Worm (Caenorhabditis elegans) whole organism, L3 larva: ENCODE results near the gene elo-2.

Experiments used
- R02D3.7 ChIP-seq: fragments of 150-350 bp; optimal IDR thresholded peaks from 2 replicates; lab custom pipeline; 2014; ENCODE audit warnings: missing biosample characterization, missing genetic modification characterization
- ZK546.5 ChIP-seq: sonication (generic microtip); optimal IDR thresholded peaks from 2 replicates; lab custom pipeline; 2017; ENCODE audit warnings: missing biosample characterization, missing genetic modification characterization
- ama-1 ChIP-seq: fragments of 150-350 bp; optimal IDR thresholded peaks from 2 replicates; lab custom pipeline; 2018
- ceh-16 ChIP-seq: sonication (generic microtip); optimal IDR thresholded peaks from 2 replicates; lab custom pipeline; 2017; ENCODE audit warnings: missing biosample characterization, missing genetic modification characterization
- ceh-28 ChIP-seq: fragments of 150-350 bp; optimal IDR thresholded peaks from 2 replicates; lab custom pipeline; 2014; ENCODE audit warnings: missing biosample characterization, missing genetic modification reagents, missing genetic modification characterization
- ceh-9 ChIP-seq: sonication (generic microtip); optimal IDR thresholded peaks from 2 replicates; lab custom pipeline; 2018; ENCODE audit warnings: missing biosample characterization, missing genetic modification characterization
- daf-12 ChIP-seq: fragments of 150-350 bp; optimal IDR thresholded peaks from 2 replicates; lab custom pipeline; 2014; ENCODE audit warnings: missing biosample characterization, missing genetic modification reagents, missing genetic modification characterization
- egl-5 ChIP-seq: fragments of 150-350 bp; optimal IDR thresholded peaks from 2 replicates; lab custom pipeline; 2017; ENCODE audit warnings: missing biosample characterization, missing genetic modification reagents, missing genetic modification characterization, inconsistent platforms
- elt-1 ChIP-seq: fragments of 150-350 bp; optimal IDR thresholded peaks from 2 replicates; lab custom pipeline; 2014; ENCODE audit warnings: missing biosample characterization, missing genetic modification characterization
- elt-2 ChIP-seq: sonication (generic microtip); optimal IDR thresholded peaks from 2 replicates; lab custom pipeline; 2016; ENCODE audit warnings: missing genetic modification reagents, mild to moderate bottlenecking, missing genetic modification characterization, missing compliant biosample characterization
- elt-3 ChIP-seq, 3 experiments: fragments of 150-350 bp in 1 of 3; sonication (generic microtip) in 2 of 3; optimal IDR thresholded peaks; 2 replicates in 2 of 3; 4 replicates in 1 of 3; lab custom pipeline; 2014 to 2017; ENCODE audit warnings: missing biosample characterization in 3 of 3, missing genetic modification characterization in 3 of 3
- eor-1 ChIP-seq, 2 experiments: fragments of 150-350 bp; optimal IDR thresholded peaks; 2 replicates each; lab custom pipeline; 2014 to 2018; ENCODE audit warnings: missing biosample characterization in 2 of 2, missing genetic modification characterization in 2 of 2
- fkh-2 ChIP-seq: fragments of 150-350 bp; optimal IDR thresholded peaks from 2 replicates; lab custom pipeline; 2014; ENCODE audit warnings: missing biosample characterization, missing genetic modification reagents, missing genetic modification characterization
- fos-1 ChIP-seq: fragments of 150-350 bp; optimal IDR thresholded peaks from 2 replicates; lab custom pipeline; 2014; ENCODE audit warnings: missing biosample characterization, missing genetic modification characterization
- hmg-11 ChIP-seq: sonication (generic microtip); optimal IDR thresholded peaks from 2 replicates; lab custom pipeline; 2016; ENCODE audit warnings: missing genetic modification characterization, missing compliant biosample characterization
- jun-1 ChIP-seq: fragments of 150-350 bp; optimal IDR thresholded peaks from 2 replicates; lab custom pipeline; 2014; ENCODE audit warnings: missing biosample characterization, missing genetic modification reagents, missing genetic modification characterization
- lin-15B ChIP-seq: fragments of 150-350 bp; optimal IDR thresholded peaks from 2 replicates; lab custom pipeline; 2014; ENCODE audit warnings: missing biosample characterization, missing genetic modification characterization
- lin-39 ChIP-seq: fragments of 150-350 bp; optimal IDR thresholded peaks from 2 replicates; lab custom pipeline; 2018; ENCODE audit warnings: missing biosample characterization, missing genetic modification reagents, missing genetic modification characterization
- lsy-12 ChIP-seq: sonication (generic microtip); optimal IDR thresholded peaks from 2 replicates; lab custom pipeline; 2016; ENCODE audit warnings: mild to moderate bottlenecking, missing genetic modification characterization, missing compliant biosample characterization
- nfya-1 ChIP-seq: sonication (generic microtip); optimal IDR thresholded peaks from 2 replicates; lab custom pipeline; 2017; ENCODE audit warnings: missing genetic modification characterization, mild to moderate bottlenecking, missing compliant biosample characterization, antibody characterized with exemption, moderate library complexity; ENCODE audit not compliant: insufficient read depth
- nhr-23 ChIP-seq: fragments of 150-350 bp; optimal IDR thresholded peaks from 2 replicates; lab custom pipeline; 2014; ENCODE audit warnings: missing biosample characterization, missing genetic modification reagents, missing genetic modification characterization
- nhr-237 ChIP-seq: fragments of 150-350 bp; optimal IDR thresholded peaks from 2 replicates; lab custom pipeline; 2014; ENCODE audit warnings: missing biosample characterization, missing genetic modification characterization
- nhr-25 ChIP-seq: sonication (generic microtip); optimal IDR thresholded peaks from 2 replicates; lab custom pipeline; 2017; ENCODE audit warnings: missing biosample characterization, missing genetic modification characterization
- nhr-43 ChIP-seq: sonication (generic microtip); optimal IDR thresholded peaks from 2 replicates; lab custom pipeline; 2016; ENCODE audit warnings: mild to moderate bottlenecking, missing genetic modification characterization, missing compliant biosample characterization; ENCODE audit not compliant: poor library complexity, severe bottlenecking
- nhr-76 ChIP-seq: fragments of 150-350 bp; sonication (generic microtip); optimal IDR thresholded peaks from 5 replicates; lab custom pipeline; 2014; ENCODE audit warnings: missing biosample characterization, missing genetic modification characterization
- nhr-77 ChIP-seq: fragments of 150-350 bp; optimal IDR thresholded peaks from 2 replicates; lab custom pipeline; 2014; ENCODE audit warnings: missing biosample characterization, missing genetic modification characterization
- pha-4 ChIP-seq: fragments of 150-350 bp; optimal IDR thresholded peaks from 2 replicates; lab custom pipeline; 2014; ENCODE audit warnings: missing biosample characterization, missing genetic modification reagents, missing genetic modification characterization
- pqm-1 ChIP-seq: fragments of 150-350 bp; optimal IDR thresholded peaks from 2 replicates; lab custom pipeline; 2017; ENCODE audit warnings: missing biosample characterization, missing genetic modification characterization, inconsistent platforms
- skn-1 ChIP-seq: fragments of 150-350 bp; optimal IDR thresholded peaks from 2 replicates; lab custom pipeline; 2014; ENCODE audit warnings: missing biosample characterization, missing genetic modification characterization
- tbx-2 ChIP-seq: sonication (generic microtip); optimal IDR thresholded peaks from 2 replicates; lab custom pipeline; 2016; ENCODE audit warnings: mild to moderate bottlenecking, missing genetic modification characterization, missing compliant biosample characterization
- unc-39 ChIP-seq: sonication (generic microtip); optimal IDR thresholded peaks from 4 replicates; lab custom pipeline; 2017; ENCODE audit warnings: missing biosample characterization, missing genetic modification characterization
- zag-1 ChIP-seq: fragments of 150-350 bp; optimal IDR thresholded peaks from 2 replicates; lab custom pipeline; 2014; ENCODE audit warnings: missing biosample characterization, missing genetic modification characterization

The elo-2 gene

DNA sequence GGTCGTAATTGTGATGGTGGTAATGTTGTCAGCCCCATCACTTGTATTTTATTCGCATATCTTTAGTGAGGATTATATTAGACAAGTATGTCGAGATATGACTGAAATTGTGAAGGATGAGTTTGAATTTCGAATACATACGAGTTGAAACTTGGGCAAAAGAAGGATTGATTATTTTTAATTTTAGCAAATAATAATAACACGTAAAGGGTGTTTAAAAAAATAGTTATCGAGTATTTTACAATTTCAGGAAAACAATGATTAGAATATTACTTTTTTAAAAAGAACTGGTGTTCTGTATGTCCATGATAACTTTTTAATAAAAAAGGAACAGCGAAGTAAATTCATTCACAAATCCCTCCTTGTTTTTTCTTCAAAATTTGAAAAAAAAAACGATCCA, 16.8 kb downstream of the elo-2 start, which contains the start of gene F11E6.8:
Gene F11E6.8, minus strand, starts transcription at position 101 of the 400 bp plus-strand sequence.
- TF ChIP-seq elt-3 (tag; optimal IDR thresholded peaks at IDR 0.05; lab: Kevin White, UChicago): no peak
- no peak for TF ChIP-seq nhr-77 (tag; lab: Kevin White, UChicago)
- TF ChIP-seq eor-1 (tag; optimal IDR thresholded peaks at IDR 0.05; lab: Kevin White, UChicago): no peak
- no peak for TF ChIP-seq unc-39 (tag; lab: Kevin White, UChicago)
- no peak for TF ChIP-seq egl-5 (tag; lab: Kevin White, UChicago)

DNA sequence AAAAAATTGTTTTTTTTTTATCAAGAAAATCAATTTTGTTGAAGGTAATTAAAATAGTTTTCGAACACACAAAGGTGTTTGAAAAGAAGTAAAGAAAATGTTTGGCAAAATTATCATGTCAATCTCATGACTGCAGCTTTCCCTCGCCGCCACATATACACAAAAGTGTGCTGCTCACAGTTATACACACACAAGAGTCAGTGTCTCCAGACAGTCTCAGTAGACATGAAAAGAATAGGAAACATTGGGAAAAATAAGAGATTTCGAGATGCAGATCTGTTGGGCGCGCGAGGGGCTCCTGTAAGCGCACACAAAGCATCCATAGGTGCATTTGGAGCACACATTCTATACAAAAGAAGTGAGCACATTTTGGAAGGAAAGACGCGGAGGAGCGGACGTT, 18.9 kb downstream of the elo-2 start:
- TF ChIP-seq elt-3 (tag; optimal IDR thresholded peaks at IDR 0.05; lab: Kevin White, UChicago) (no peak), pha-4 (tag; lab: Kevin White, UChicago) (peak; percentile 66)

DNA sequence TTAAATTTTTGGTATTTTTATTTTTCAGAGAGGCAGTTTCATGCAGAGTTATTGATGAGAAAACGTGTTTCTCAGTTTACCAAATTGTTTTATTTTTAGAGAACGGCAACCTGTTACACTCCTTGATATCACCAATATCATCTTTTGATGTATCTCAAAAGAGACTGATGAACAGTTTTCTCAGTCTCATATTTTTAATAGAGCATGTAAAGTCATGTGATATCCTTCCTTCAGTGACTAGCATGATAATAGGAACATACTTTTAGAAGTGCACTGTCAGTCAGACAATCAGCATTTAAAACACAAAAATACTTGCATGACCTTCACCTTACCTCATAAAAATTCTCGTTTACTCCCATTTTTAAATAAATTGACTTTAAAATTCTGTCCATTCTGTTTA, 24.7 kb downstream of the elo-2 start, which contains the start of gene F11E6.11:
Gene F11E6.11, plus strand, starts transcription at position 325 of the 400 bp plus-strand sequence.
- no peak for TF ChIP-seq elt-1 (tag; lab: Kevin White, UChicago)
- peak; percentile 36 for TF ChIP-seq nhr-43 (tag; lab: Kevin White, UChicago)
- TF ChIP-seq nhr-23 (tag; lab: Kevin White, UChicago): peak; percentile 15
- TF ChIP-seq nhr-25 (tag; lab: Kevin White, UChicago): peak; percentile 51
- peak; percentile 6 for TF ChIP-seq pqm-1 (tag; lab: Kevin White, UChicago)

DNA sequence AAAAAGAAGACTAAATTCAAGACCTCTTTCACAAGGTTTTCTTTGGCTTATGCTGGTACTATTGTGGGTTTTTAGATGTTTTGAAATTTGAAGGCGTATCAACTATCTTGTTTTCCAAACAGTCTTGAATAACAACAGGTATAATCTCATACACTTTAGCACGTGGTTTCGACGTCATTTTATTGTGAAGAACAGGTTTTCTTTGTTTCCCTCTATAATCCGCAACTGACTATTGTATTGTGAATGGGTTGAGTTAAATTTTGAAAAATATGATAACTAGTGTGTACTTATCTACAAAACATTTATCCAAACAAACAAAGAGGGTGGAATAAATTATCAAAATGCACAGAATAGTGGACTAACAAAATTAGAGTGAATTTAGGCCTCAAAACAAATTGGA, 25.9 kb downstream of the elo-2 start:
- TF ChIP-seq nhr-25 (tag; lab: Kevin White, UChicago) (peak; percentile 39), elt-2 (peak; percentile 25), ceh-16 (tag; lab: Kevin White, UChicago) (no peak), hmg-11 (tag; lab: Kevin White, UChicago) (no peak), nhr-43 (tag; lab: Kevin White, UChicago) (peak; percentile 6)
- TF ChIP-seq, all 47 proteins: peak for 3

DNA sequence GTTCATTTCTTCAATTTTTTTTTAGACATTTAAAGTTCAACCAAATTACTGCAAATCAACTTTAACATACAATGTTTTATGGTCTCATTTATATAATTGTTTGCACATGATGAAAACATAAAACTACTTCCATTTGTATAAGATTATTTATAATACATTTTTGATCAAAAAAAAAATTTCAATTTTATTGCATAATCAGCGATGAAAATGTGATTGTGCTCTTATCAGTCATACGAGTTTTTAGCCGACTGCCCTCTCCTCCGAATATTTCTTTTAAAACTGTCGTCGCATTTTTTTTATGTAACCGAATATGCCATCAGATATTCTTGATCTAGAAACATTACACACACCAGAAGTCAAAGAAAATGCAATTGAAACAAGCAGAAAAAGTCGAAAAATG, 26.8 kb downstream of the elo-2 start, which contains the start of gene F08A7.1:
Gene F08A7.1, plus strand, starts transcription at position 191 of the 400 bp plus-strand sequence.
- TF ChIP-seq egl-5 (tag; lab: Kevin White, UChicago): no peak
- no peak for TF ChIP-seq skn-1 (tag; lab: Kevin White, UChicago)
- TF ChIP-seq zag-1 (tag; lab: Kevin White, UChicago): no peak
- no peak for TF ChIP-seq fos-1 (tag; lab: Kevin White, UChicago)
- TF ChIP-seq daf-12: no peak
- TF ChIP-seq jun-1 (tag; lab: Kevin White, UChicago): no peak
- no peak for TF ChIP-seq fkh-2
- no peak for TF ChIP-seq nfya-1 (tag; lab: Kevin White, UChicago)
- no peak for TF ChIP-seq lsy-12
- no peak for TF ChIP-seq ceh-28 (tag; lab: Kevin White, UChicago)
- no peak for TF ChIP-seq R02D3.7 (tag; lab: Kevin White, UChicago)
- no peak for TF ChIP-seq nhr-237 (tag; lab: Kevin White, UChicago)
- no peak for TF ChIP-seq ceh-16 (tag; lab: Kevin White, UChicago)
- no peak for TF ChIP-seq hmg-11 (tag; lab: Kevin White, UChicago)
- peak; percentile 78 for TF ChIP-seq pqm-1 (tag; lab: Kevin White, UChicago)
- no peak for TF ChIP-seq ceh-9 (tag; lab: Kevin White, UChicago)
- peak; percentile 48 for TF ChIP-seq pha-4 (tag; lab: Kevin White, UChicago)
- no peak for TF ChIP-seq nhr-25 (tag; lab: Kevin White, UChicago)
- no peak for TF ChIP-seq elt-1 (tag; lab: Kevin White, UChicago)
- TF ChIP-seq ama-1 (lab: Kevin White, UChicago): no peak
- no peak for TF ChIP-seq lin-15B
- TF ChIP-seq lin-39: no peak
- TF ChIP-seq tbx-2 (tag; lab: Kevin White, UChicago): no peak
- TF ChIP-seq nhr-76 (tag; lab: Kevin White, UChicago): no peak
- TF ChIP-seq elt-2: peak; percentile 71

DNA sequence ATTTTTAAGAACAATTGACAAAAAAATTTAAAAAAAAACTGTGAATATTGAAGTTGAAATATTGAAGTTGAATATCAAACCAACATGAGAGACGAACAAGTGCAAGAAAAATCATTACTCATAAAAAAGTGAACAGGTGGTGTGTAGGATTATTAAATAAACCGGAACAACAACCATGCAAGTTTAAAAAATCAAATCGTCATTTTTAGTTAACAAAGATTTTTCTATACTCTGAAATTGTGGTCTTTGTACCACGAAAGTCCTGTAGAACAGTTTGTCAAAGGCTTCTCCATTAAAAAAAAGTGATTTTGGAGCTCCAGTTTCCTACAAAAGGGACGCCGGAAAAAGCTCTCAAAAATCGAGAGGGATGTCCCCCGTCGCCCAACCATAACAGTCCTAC, 27.2 kb downstream of the elo-2 start, which contains the start of gene C06A12.19:
Gene C06A12.19, minus strand, starts transcription at position 101 of the 400 bp plus-strand sequence.
- TF ChIP-seq lin-15B (no peak), nhr-43 (tag; lab: Kevin White, UChicago) (no peak), ZK546.5 (no peak), jun-1 (tag; lab: Kevin White, UChicago) (no peak), nhr-76 (tag; lab: Kevin White, UChicago) (no peak), lsy-12 (no peak), fkh-2 (no peak)
